Fruit fly (Drosophila melanogaster): ENCODE measurements around the gene yip2.
A peak's percentile ranks its signal among the peaks of the same experiment; 100 is the strongest.

The yip2 gene

dm6 chr2L:9956993-9957652 is 42.1 kb downstream of the yip2 start, which contains the start of the genes CG4658 and CG5846 (continued):
- TF ChIP-seq CG9437 (GFP tag; optimal IDR thresholded peaks at IDR 0.05), result peak; percentile 83
- peak; percentile 81 to 95 for TF ChIP-seq dpn (GFP tag; optimal IDR thresholded peaks at IDR 0.05)
- TF ChIP-seq gt (GFP tag; IDR thresholded peaks at IDR 0.05), result peak; percentile 69
- no peak for TF ChIP-seq fru (optimal IDR thresholded peaks at IDR 0.05)
- TF ChIP-seq GATAe (GFP tag; conservative IDR thresholded peaks at IDR 0.05), result peak; percentile 81
- TF ChIP-seq Antp (GFP tag; optimal IDR thresholded peaks at IDR 0.05), result peak; percentile 33
- no peak for TF ChIP-seq CG16813 (GFP tag; IDR thresholded peaks at IDR 0.05; ENCODE audit: partially characterized antibody)
- peak; percentile 87 for TF ChIP-seq Mrtf (GFP tag; IDR thresholded peaks at IDR 0.05)
- TF ChIP-seq Atf6 (GFP tag; IDR thresholded peaks at IDR 0.05), result peak; percentile 95
- TF ChIP-seq cato (GFP tag; optimal IDR thresholded peaks at IDR 0.05; ENCODE audit: borderline replicate concordance), result peak; percentile 91
- TF ChIP-seq NFAT (GFP tag; IDR thresholded peaks at IDR 0.05), result peak; percentile 76
- TF ChIP-seq klu (GFP tag; IDR thresholded peaks at IDR 0.05), result peak; percentile 87
- peak; percentile 87 for TF ChIP-seq wdn (GFP tag; IDR thresholded peaks at IDR 0.05)
- TF ChIP-seq jing (GFP tag; optimal IDR thresholded peaks at IDR 0.05), result no peak
- peak; percentile 84 for TF ChIP-seq sd (tag; optimal IDR thresholded peaks at IDR 0.05)
- peak; percentile 29 for TF ChIP-seq CG3163 (GFP tag; optimal IDR thresholded peaks at IDR 0.05)
- TF ChIP-seq CHES-1-like (GFP tag; optimal IDR thresholded peaks at IDR 0.05), result peak; percentile 71
- no peak for TF ChIP-seq btn (GFP tag; optimal IDR thresholded peaks at IDR 0.05)
- TF ChIP-seq BtbVII (GFP tag; optimal IDR thresholded peaks at IDR 0.05), result peak; percentile 74
- TF ChIP-seq ftz-f1 (GFP tag; optimal IDR thresholded peaks at IDR 0.05), result no peak
- TF ChIP-seq shn (GFP tag; optimal IDR thresholded peaks at IDR 0.05), result peak; percentile 79
- TF ChIP-seq chif (GFP tag; optimal IDR thresholded peaks at IDR 0.05), result peak; percentile 83 to 92
- TF ChIP-seq mld (GFP tag; IDR thresholded peaks at IDR 0.05; ENCODE audit: partially characterized antibody), result no peak
- no peak for TF ChIP-seq Neu2 (GFP tag; optimal IDR thresholded peaks at IDR 0.05; ENCODE audit: borderline replicate concordance)
- peak; percentile 19 for TF ChIP-seq BEAF-32 (GFP tag; optimal IDR thresholded peaks at IDR 0.05)
- TF ChIP-seq fd64A (GFP tag; optimal IDR thresholded peaks at IDR 0.05), result no peak

dm6 chr2L:9960758-9961157 is 45.7 kb downstream of the yip2 start:
- TF ChIP-seq CG34376 (GFP tag; optimal IDR thresholded peaks at IDR 0.05) (peak; percentile 19), chn (GFP tag; optimal IDR thresholded peaks at IDR 0.05) (no peak), en (GFP tag; optimal IDR thresholded peaks at IDR 0.05) (no peak), gsb (GFP tag; IDR thresholded peaks at IDR 0.05) (no peak), sug (tag; optimal IDR thresholded peaks at IDR 0.05) (peak; percentile 6), aop (GFP tag; IDR thresholded peaks at IDR 0.05) (no peak), Stat92E (GFP tag; optimal IDR thresholded peaks at IDR 0.05) (no peak), crol (GFP tag; IDR thresholded peaks at IDR 0.05) (no peak), CG10321 (GFP tag; IDR thresholded peaks at IDR 0.05) (no peak)

- no peak for TF ChIP-seq ATbp (GFP tag; optimal IDR thresholded peaks at IDR 0.05)
- no peak for TF ChIP-seq zf30C (GFP tag; optimal IDR thresholded peaks at IDR 0.05)
- peak; percentile 52 for TF ChIP-seq MBD-R2 (GFP tag; IDR thresholded peaks at IDR 0.05)
- TF ChIP-seq ato (GFP tag; IDR thresholded peaks at IDR 0.05; ENCODE audit: partially characterized antibody), result no peak
- TF ChIP-seq CG30403 (GFP tag; optimal IDR thresholded peaks at IDR 0.05), result peak; percentile 14
- no peak for TF ChIP-seq Ets97D (GFP tag; optimal IDR thresholded peaks at IDR 0.05)
- peak; percentile 58 for TF ChIP-seq gfzf (GFP tag; optimal IDR thresholded peaks at IDR 0.05)
- TF ChIP-seq klu (GFP tag; IDR thresholded peaks at IDR 0.05), result no peak
- TF ChIP-seq shn (GFP tag; optimal IDR thresholded peaks at IDR 0.05), result no peak
- no peak for TF ChIP-seq slou (GFP tag; optimal IDR thresholded peaks at IDR 0.05)
- TF ChIP-seq cad (GFP tag; optimal IDR thresholded peaks at IDR 0.05), result no peak
- TF ChIP-seq Usf (GFP tag; optimal IDR thresholded peaks at IDR 0.05), result no peak
- peak; percentile 34 for TF ChIP-seq stwl (tag; optimal IDR thresholded peaks at IDR 0.05)
- TF ChIP-seq Dad (GFP tag; optimal IDR thresholded peaks at IDR 0.05), result no peak
- no peak for TF ChIP-seq chm (GFP tag; IDR thresholded peaks at IDR 0.05)
- no peak for TF ChIP-seq CG17912 (GFP tag; optimal IDR thresholded peaks at IDR 0.05)
- no peak for TF ChIP-seq inv (GFP tag; IDR thresholded peaks at IDR 0.05; ENCODE audit: partially characterized antibody)
Observed at dm6 chr2L:9963603-9964042, 48.6 kb downstream of the yip2 start, which contains the start of gene CG5850. Gene CG5850 (minus strand): TSS chr2L:9963949.

All from whole organism, embryonic.